Fruit fly (Drosophila melanogaster): Measurements from ENCODE around the gene Las.

The Las gene

DNA sequence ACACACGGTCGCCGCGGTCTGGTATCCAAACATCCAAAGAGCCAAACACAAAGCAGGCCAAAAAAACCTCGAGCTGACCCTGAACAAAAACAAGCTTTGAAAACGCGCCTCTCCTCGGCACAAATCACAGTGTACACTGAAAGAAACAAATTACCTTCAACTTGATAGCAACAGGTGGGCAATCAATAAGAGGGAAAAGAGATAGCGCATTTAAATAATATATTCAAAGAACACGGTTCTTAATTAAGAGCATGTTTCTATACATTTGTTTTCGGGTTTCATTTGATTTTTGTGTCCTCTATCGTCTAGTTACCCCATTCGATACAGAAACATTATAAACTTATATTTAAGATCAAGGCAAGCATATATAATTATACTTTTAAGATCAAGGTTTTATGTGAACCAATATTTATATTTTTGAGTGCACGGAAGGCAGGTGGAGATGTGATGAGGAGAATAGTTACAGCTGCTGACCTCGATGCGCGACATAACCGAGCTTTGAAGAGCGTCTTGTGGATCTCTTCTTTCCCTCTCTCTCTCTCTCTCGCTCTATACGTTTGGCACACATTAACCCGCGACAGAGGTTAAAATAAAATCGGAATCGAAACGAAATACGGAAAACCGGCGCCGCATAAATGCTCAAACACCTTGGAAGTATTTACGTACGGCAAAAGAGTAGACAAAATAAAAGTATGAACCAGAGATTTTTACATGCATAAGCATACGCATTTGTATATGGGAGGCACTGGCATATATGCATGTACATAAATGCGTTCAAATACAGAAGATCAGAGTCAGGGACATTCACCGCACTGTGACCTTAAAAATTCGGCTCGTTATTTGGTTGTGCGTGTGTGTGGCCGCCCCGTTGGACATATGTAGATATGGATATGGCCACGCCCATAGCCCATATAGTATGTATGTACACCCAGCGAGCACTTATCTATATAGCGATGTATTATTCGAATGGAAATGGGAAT is 33.6 kb downstream of the Las start (continued):
- no peak for TF ChIP-seq CG4404 (GFP tag; IDR thresholded peaks at IDR 0.05)
- peak; percentile 66 for TF ChIP-seq pnt (GFP tag; optimal IDR thresholded peaks at IDR 0.05)
- TF ChIP-seq bigmax (GFP tag; optimal IDR thresholded peaks at IDR 0.05): no peak
- peak; percentile 60 for TF ChIP-seq CG16815 (GFP tag; optimal IDR thresholded peaks at IDR 0.05)
- TF ChIP-seq ham (GFP tag; IDR thresholded peaks at IDR 0.05): peak; percentile 42; the same call in 1 of the 2 replicates
- TF ChIP-seq Hey (tag; optimal IDR thresholded peaks at IDR 0.05): no peak
- TF ChIP-seq NFAT (GFP tag; IDR thresholded peaks at IDR 0.05): peak; percentile 57; the same call in 1 of the 2 replicates
- no peak for TF ChIP-seq Tbp (GFP tag; optimal IDR thresholded peaks at IDR 0.05)
- TF ChIP-seq CG1529 (GFP tag; optimal IDR thresholded peaks at IDR 0.05): peak; percentile 86
- TF ChIP-seq gro (GFP tag; optimal IDR thresholded peaks at IDR 0.05): peak; percentile 79
- TF ChIP-seq CG9797 (GFP tag; optimal IDR thresholded peaks at IDR 0.05): peak; percentile 13
- no peak for TF ChIP-seq ash1 (GFP tag; optimal IDR thresholded peaks at IDR 0.05)
- TF ChIP-seq CG12769 (tag; optimal IDR thresholded peaks at IDR 0.05): peak; percentile 56
- peak; percentile 80 for TF ChIP-seq Rfx (GFP tag; IDR thresholded peaks at IDR 0.05)
- TF ChIP-seq zen2 (GFP tag; IDR thresholded peaks at IDR 0.05; ENCODE audit: partially characterized antibody): no peak
- TF ChIP-seq amos (GFP tag; IDR thresholded peaks at IDR 0.05; ENCODE audit: partially characterized antibody): no peak
- peak; percentile 87 for TF ChIP-seq CG6854 (GFP tag; optimal IDR thresholded peaks at IDR 0.05)
- peak; percentile 81 for TF ChIP-seq cwo (GFP tag; optimal IDR thresholded peaks at IDR 0.05)
- TF ChIP-seq sima (GFP tag; optimal IDR thresholded peaks at IDR 0.05): no peak
- TF ChIP-seq ro (GFP tag; IDR thresholded peaks at IDR 0.05): peak; percentile 38; the same call in 1 of the 2 replicates
- no peak for TF ChIP-seq tll (GFP tag; optimal IDR thresholded peaks at IDR 0.05)
- peak; percentile 65 for TF ChIP-seq HLH54F (GFP tag; optimal IDR thresholded peaks at IDR 0.05)
- TF ChIP-seq so (GFP tag; IDR thresholded peaks at IDR 0.05): peak; percentile 86
- peak; percentile 55 for TF ChIP-seq exex (tag; optimal IDR thresholded peaks at IDR 0.05)
- TF ChIP-seq Chrac-16 (GFP tag; optimal IDR thresholded peaks at IDR 0.05): peak; percentile 71
- peak; percentile 51; the same call in 1 of the 2 replicates for TF ChIP-seq peb (GFP tag; IDR thresholded peaks at IDR 0.05)
- TF ChIP-seq sisA (GFP tag; IDR thresholded peaks at IDR 0.05): peak; percentile 83
- peak; percentile 66 for TF ChIP-seq Jarid2 (GFP tag; optimal IDR thresholded peaks at IDR 0.05)
- peak; percentile 81 for TF ChIP-seq Blimp-1 (GFP tag; optimal IDR thresholded peaks at IDR 0.05)
- 0 out of 2 replicates have a peak, but pooled peaks have one; percentile 15 for TF ChIP-seq Lim3 (GFP tag; IDR thresholded peaks at IDR 0.05)
- peak; percentile 50 for TF ChIP-seq CG8944 (GFP tag; optimal IDR thresholded peaks at IDR 0.05)
- peak; percentile 64 for TF ChIP-seq D19B (GFP tag; optimal IDR thresholded peaks at IDR 0.05)
- TF ChIP-seq Sin3A (optimal IDR thresholded peaks at IDR 0.05): no peak
- no peak for TF ChIP-seq Scr (GFP tag; IDR thresholded peaks at IDR 0.05; ENCODE audit: partially characterized antibody)
- 0 out of 2 replicates have a peak, but pooled peaks have one; percentile 24 for TF ChIP-seq CG43689 (GFP tag; IDR thresholded peaks at IDR 0.05)
- TF ChIP-seq ranshi (GFP tag; IDR thresholded peaks at IDR 0.05): peak; percentile 72; the same call in 1 of the 2 replicates
- peak; percentile 83 for TF ChIP-seq az2 (GFP tag; optimal IDR thresholded peaks at IDR 0.05)
- TF ChIP-seq cad (GFP tag; optimal IDR thresholded peaks at IDR 0.05): no peak
- TF ChIP-seq CG1233 (GFP tag; optimal IDR thresholded peaks at IDR 0.05): peak; percentile 90
- TF ChIP-seq lilli (GFP tag; optimal IDR thresholded peaks at IDR 0.05): peak; percentile 89
- peak; percentile 66 for TF ChIP-seq maf-S (GFP tag; optimal IDR thresholded peaks at IDR 0.05)
- peak; percentile 77 for TF ChIP-seq H15 (GFP tag; IDR thresholded peaks at IDR 0.05)
- peak; percentile 89 for TF ChIP-seq CG3281 (GFP tag; optimal IDR thresholded peaks at IDR 0.05)
- TF ChIP-seq ewg (GFP tag; optimal IDR thresholded peaks at IDR 0.05): peak; percentile 71
- peak; percentile 93 for TF ChIP-seq CG2678 (tag; optimal IDR thresholded peaks at IDR 0.05)
- TF ChIP-seq Atf6 (GFP tag; IDR thresholded peaks at IDR 0.05): peak; percentile 84
- peak; percentile 40; the same call in 1 of the 2 replicates for TF ChIP-seq CG10321 (GFP tag; IDR thresholded peaks at IDR 0.05)
- TF ChIP-seq gcm2 (GFP tag; optimal IDR thresholded peaks at IDR 0.05): peak; percentile 83

All from whole organism, embryonic.